Worm (Caenorhabditis elegans): ENCODE measurements around the gene Y45F10D.16.

Y45F10D.16 gene

ce11 chrIV:13788652-13789051, 12.4 kb downstream of the Y45F10D.16 start, which contains the start of the genes sas-6 and Y45F10D.7 (continued):
- TF ChIP-seq dmd-6 (GFP tag; IDR thresholded peaks at IDR 0.05) = peak; percentile 40; the same call in 1 of the 2 replicates
- TF ChIP-seq Y75B8A.6 (GFP tag; IDR thresholded peaks at IDR 0.05) = no peak
- TF ChIP-seq T20F7.1 (GFP tag; optimal IDR thresholded peaks at IDR 0.05) = peak; percentile 44
- no peak for TF ChIP-seq zip-2 (tag; optimal IDR thresholded peaks at IDR 0.05)
- TF ChIP-seq hif-1 (tag; optimal IDR thresholded peaks at IDR 0.05) = peak in 1 of 2 experiments; percentile 40
- no peak for TF ChIP-seq tag-97 (GFP tag; IDR thresholded peaks at IDR 0.05)
- no peak for TF ChIP-seq nhr-25 (tag; optimal IDR thresholded peaks at IDR 0.05; ENCODE audit: borderline replicate concordance, insufficient read depth)
- no peak for TF ChIP-seq madf-9 (GFP tag; conservative IDR thresholded peaks at IDR 0.05)
- no peak for TF ChIP-seq F44E2.7 (GFP tag; IDR thresholded peaks at IDR 0.05)
- TF ChIP-seq skn-1 (tag; optimal IDR thresholded peaks at IDR 0.05) = no peak
- TF ChIP-seq aha-1 (tag) = peak; percentile 96
- no peak for TF ChIP-seq spr-1 (tag; optimal IDR thresholded peaks at IDR 0.05)
- TF ChIP-seq attf-4 (tag; optimal IDR thresholded peaks at IDR 0.05) = no peak
- TF ChIP-seq lin-15B (tag; optimal IDR thresholded peaks at IDR 0.05) = no peak
- TF ChIP-seq ztf-11 (tag; optimal IDR thresholded peaks at IDR 0.05) = no peak
- no peak for TF ChIP-seq T26A8.4 (GFP tag; IDR thresholded peaks at IDR 0.05)
- no peak for TF ChIP-seq lin-39 (tag; optimal IDR thresholded peaks at IDR 0.05)
- no peak for TF ChIP-seq ctbp-1 (GFP tag; IDR thresholded peaks at IDR 0.05)
- peak; percentile 11 for TF ChIP-seq fkh-10 (GFP tag; optimal IDR thresholded peaks at IDR 0.05)
- no peak for TF ChIP-seq gei-8 (GFP tag; optimal IDR thresholded peaks at IDR 0.05)
- no peak for TF ChIP-seq ZK337.2 (GFP tag; IDR thresholded peaks at IDR 0.05)
- peak; percentile 17 for TF ChIP-seq ztf-7 (tag; optimal IDR thresholded peaks at IDR 0.05)
- TF ChIP-seq snpc-4 (tag; optimal IDR thresholded peaks at IDR 0.05) = peak; percentile 22
- TF ChIP-seq mdt-29 (GFP tag; IDR thresholded peaks at IDR 0.05) = no peak
- peak; percentile 57 for TF ChIP-seq mep-1 (tag; optimal IDR thresholded peaks at IDR 0.05)

- TF ChIP-seq attf-4 (tag; optimal IDR thresholded peaks at IDR 0.05) = no peak
- TF ChIP-seq hlh-11 (tag; optimal IDR thresholded peaks at IDR 0.05) = no peak
- no peak for TF ChIP-seq dve-1 (tag; optimal IDR thresholded peaks at IDR 0.05; ENCODE audit: insufficient read depth)
- peak in 1 of 2 experiments; percentile 59 for TF ChIP-seq unc-62 (GFP tag; optimal IDR thresholded peaks at IDR 0.05 in 1 of 2)
- no peak for TF ChIP-seq unc-62 (tag; optimal IDR thresholded peaks at IDR 0.05)
- TF ChIP-seq lin-29 (GFP tag; IDR thresholded peaks at IDR 0.05) = no peak
- TF ChIP-seq saeg-2 (GFP tag; IDR thresholded peaks at IDR 0.05) = no peak
- TF ChIP-seq fkh-10 (GFP tag; optimal IDR thresholded peaks at IDR 0.05) = no peak
- 0 out of 2 replicates have a peak, but pooled peaks have one; percentile 13 for TF ChIP-seq ctbp-1 (GFP tag; IDR thresholded peaks at IDR 0.05)
- TF ChIP-seq unc-130 (GFP tag; optimal IDR thresholded peaks at IDR 0.05) = no peak
- no peak for TF ChIP-seq spr-1 (tag; optimal IDR thresholded peaks at IDR 0.05)
- TF ChIP-seq hlh-30 (tag; optimal IDR thresholded peaks at IDR 0.05; ENCODE audit: insufficient read depth) = no peak
- TF ChIP-seq T20F7.1 (GFP tag; optimal IDR thresholded peaks at IDR 0.05) = no peak
- no peak for TF ChIP-seq mes-2 (tag; optimal IDR thresholded peaks at IDR 0.05; ENCODE audit: poor library complexity, severe bottlenecking)
- TF ChIP-seq lin-38 (GFP tag; IDR thresholded peaks at IDR 0.05) = peak; percentile 41; the same call in 1 of the 2 replicates
- TF ChIP-seq pqm-1 (tag; optimal IDR thresholded peaks at IDR 0.05) = no peak
- no peak for TF ChIP-seq Y48G9A.11 (GFP tag; IDR thresholded peaks at IDR 0.05)
- no peak for TF ChIP-seq duxl-1 (tag; optimal IDR thresholded peaks at IDR 0.05; ENCODE audit: poor library complexity)
- no peak for TF ChIP-seq hmg-1.1 (GFP tag; IDR thresholded peaks at IDR 0.05)
- TF ChIP-seq nhr-25 (tag; optimal IDR thresholded peaks at IDR 0.05; ENCODE audit: borderline replicate concordance, insufficient read depth) = no peak
- 0 out of 2 replicates have a peak, but pooled peaks have one; percentile 13 for TF ChIP-seq snpc-1.2 (GFP tag; IDR thresholded peaks at IDR 0.05)
- no peak for TF ChIP-seq nhr-237 (tag; optimal IDR thresholded peaks at IDR 0.05)
- no peak for TF ChIP-seq cey-2 (tag; optimal IDR thresholded peaks at IDR 0.05; ENCODE audit: borderline replicate concordance, insufficient read depth)
- no peak for TF ChIP-seq zfp-3 (GFP tag; conservative IDR thresholded peaks at IDR 0.05)
- no peak for TF ChIP-seq nhr-28 (tag; optimal IDR thresholded peaks at IDR 0.05)
- no peak for TF ChIP-seq gei-8 (GFP tag; optimal IDR thresholded peaks at IDR 0.05)
- no peak for TF ChIP-seq zfp-2 (tag; optimal IDR thresholded peaks at IDR 0.05)
- no peak for TF ChIP-seq daf-19 (GFP tag; conservative IDR thresholded peaks at IDR 0.05)
- no peak for TF ChIP-seq ZK337.2 (GFP tag; IDR thresholded peaks at IDR 0.05)
- no peak for TF ChIP-seq zip-2 (tag; optimal IDR thresholded peaks at IDR 0.05)
- no peak for TF ChIP-seq daf-8 (GFP tag; IDR thresholded peaks at IDR 0.05)
- no peak for TF ChIP-seq Y5F2A.4 (GFP tag; optimal IDR thresholded peaks at IDR 0.05)
Observed at ce11 chrIV:13795249-13795909, 19.2 kb downstream of the Y45F10D.16 start.
